Fruit fly (Drosophila melanogaster): ENCODE results near the gene dmt.

dmt gene

DNA sequence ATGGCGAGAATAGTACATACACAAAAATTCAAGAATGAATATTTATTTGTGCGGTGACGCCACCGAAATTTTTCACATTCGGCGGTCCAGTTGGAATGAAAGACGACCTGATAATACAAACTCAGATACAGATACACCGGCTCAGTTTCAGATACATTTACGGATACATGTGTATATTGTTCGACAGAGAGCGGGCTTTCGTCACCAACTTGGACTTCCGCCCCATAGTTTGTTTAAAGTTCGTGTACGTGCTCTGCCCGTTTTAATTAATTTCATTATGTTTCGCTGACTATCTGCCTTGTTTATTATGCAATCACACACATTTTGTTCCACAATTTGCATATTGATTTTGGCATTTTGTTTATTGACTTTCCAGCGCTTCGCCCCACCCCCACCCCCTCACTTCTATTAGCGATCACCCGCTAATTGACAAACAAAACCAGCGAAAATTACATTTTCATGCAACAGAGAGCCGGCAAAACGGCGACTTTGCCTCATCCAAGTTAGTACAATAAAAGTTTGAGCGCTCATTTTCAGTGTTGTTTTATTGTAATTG is 9.7 kb upstream of the dmt start (continued):
- TF ChIP-seq HmgD (GFP tag; optimal IDR thresholded peaks at IDR 0.05) (no peak), Dek (tag; optimal IDR thresholded peaks at IDR 0.05) (peak; percentile 12), YL-1 (GFP tag; optimal IDR thresholded peaks at IDR 0.05) (no peak), gro (GFP tag; optimal IDR thresholded peaks at IDR 0.05) (peak; percentile 31), CG8089 (GFP tag; optimal IDR thresholded peaks at IDR 0.05) (peak; percentile 17), schlank (tag; optimal IDR thresholded peaks at IDR 0.05) (peak; percentile 28), kay (GFP tag; optimal IDR thresholded peaks at IDR 0.05) (peak; percentile 42), CG1792 (GFP tag; optimal IDR thresholded peaks at IDR 0.05) (peak; percentile 27), CG8281 (tag; optimal IDR thresholded peaks at IDR 0.05) (peak; percentile 1), Fer2 (tag; optimal IDR thresholded peaks at IDR 0.05) (no peak), tio (GFP tag; optimal IDR thresholded peaks at IDR 0.05) (peak; percentile 37), Vsx1 (GFP tag; optimal IDR thresholded peaks at IDR 0.05) (peak; percentile 22), CG5953 (GFP tag; IDR thresholded peaks at IDR 0.05) (no peak), Bgb (GFP tag; IDR thresholded peaks at IDR 0.05; ENCODE audit: partially characterized antibody) (no peak), CG18599 (GFP tag; optimal IDR thresholded peaks at IDR 0.05) (peak; percentile 2), HHEX (GFP tag; optimal IDR thresholded peaks at IDR 0.05) (peak; percentile 67), CG7987 (GFP tag; optimal IDR thresholded peaks at IDR 0.05) (peak; percentile 0), CG2678 (tag; optimal IDR thresholded peaks at IDR 0.05) (peak; percentile 46), CG15479 (GFP tag; optimal IDR thresholded peaks at IDR 0.05) (no peak), CG13894 (tag; optimal IDR thresholded peaks at IDR 0.05) (peak; percentile 45), her (GFP tag; optimal IDR thresholded peaks at IDR 0.05) (peak; percentile 38), Hmr (GFP tag; optimal IDR thresholded peaks at IDR 0.05) (peak; percentile 44), fd102C (GFP tag; optimal IDR thresholded peaks at IDR 0.05) (no peak), CG7786 (GFP tag; optimal IDR thresholded peaks at IDR 0.05) (peak; percentile 16), gsb-n (tag; optimal IDR thresholded peaks at IDR 0.05) (no peak), Lim3 (GFP tag; IDR thresholded peaks at IDR 0.05) (no peak), sens (GFP tag) (peak; percentile 14), CG6813 (GFP tag; optimal IDR thresholded peaks at IDR 0.05) (peak; percentile 46), Meics (GFP tag; optimal IDR thresholded peaks at IDR 0.05) (peak; percentile 93), CG13123 (GFP tag; optimal IDR thresholded peaks at IDR 0.05) (peak; percentile 0), CG11247 (GFP tag; IDR thresholded peaks at IDR 0.05) (no peak), tx (GFP tag; optimal IDR thresholded peaks at IDR 0.05) (peak; percentile 9), CG12659 (GFP tag; optimal IDR thresholded peaks at IDR 0.05) (peak; percentile 35), Stat92E (GFP tag; optimal IDR thresholded peaks at IDR 0.05) (no peak), scrt (GFP tag; optimal IDR thresholded peaks at IDR 0.05) (peak; percentile 14), CG5245 (GFP tag; optimal IDR thresholded peaks at IDR 0.05) (no peak), cwo (GFP tag; optimal IDR thresholded peaks at IDR 0.05) (peak; percentile 10), NfI (GFP tag; optimal IDR thresholded peaks at IDR 0.05) (peak; percentile 45), CG12071 (GFP tag; optimal IDR thresholded peaks at IDR 0.05) (peak; percentile 63), pum (GFP tag; optimal IDR thresholded peaks at IDR 0.05) (no peak), gsb (GFP tag; IDR thresholded peaks at IDR 0.05) (no peak), CG12769 (tag; optimal IDR thresholded peaks at IDR 0.05) (peak; percentile 57), CG7357 (GFP tag; IDR thresholded peaks at IDR 0.05) (no peak), CHES-1-like (GFP tag; optimal IDR thresholded peaks at IDR 0.05) (peak; percentile 42), bowl (GFP tag; IDR thresholded peaks at IDR 0.05) (no peak), Oli (tag; optimal IDR thresholded peaks at IDR 0.05) (peak; percentile 17), sd (tag; optimal IDR thresholded peaks at IDR 0.05) (peak; percentile 79), dmrt99B (tag; optimal IDR thresholded peaks at IDR 0.05) (peak; percentile 45), org-1 (GFP tag; optimal IDR thresholded peaks at IDR 0.05) (peak; percentile 33)
